Worm (Caenorhabditis elegans) whole organism, midembryonic: Measurements from ENCODE around the gene ZK863.8.

Experiments used
- T22C8.4 ChIP-seq: fragments of 200-800 bp; sonication (Bioruptor generic); IDR thresholded peaks from 2 replicates; pipeline ENCODE4 v1.3.6; 2022; ENCODE audit warnings: missing genetic modification characterization, missing compliant biosample characterization
- cog-1 ChIP-seq: sonication (generic microtip); optimal IDR thresholded peaks from 2 replicates; lab custom pipeline; 2016; ENCODE audit warnings: missing genetic modification characterization, missing compliant biosample characterization
- flt-1 ChIP-seq: fragments of 200-800 bp; sonication (Bioruptor generic); IDR thresholded peaks from 2 replicates; pipeline ENCODE4 v1.3.6; 2022; ENCODE audit warnings: missing genetic modification characterization, missing compliant biosample characterization
- klf-2 ChIP-seq: fragments of 200-800 bp; sonication (Bioruptor generic); conservative IDR thresholded peaks from 2 replicates; pipeline ENCODE4 v1.3.6; 2022; ENCODE audit warnings: missing genetic modification reagents, missing genetic modification characterization, missing compliant biosample characterization
- med-1 ChIP-seq: sonication (generic microtip); optimal IDR thresholded peaks from 2 replicates; lab custom pipeline; 2017; ENCODE audit warnings: missing genetic modification characterization, mild to moderate bottlenecking, missing compliant biosample characterization, antibody characterized with exemption, missing genetic modification reagents; ENCODE audit not compliant: insufficient read depth
- ref-1 ChIP-seq: fragments of 200-800 bp; sonication (Bioruptor generic); conservative IDR thresholded peaks from 2 replicates; pipeline ENCODE4 v1.3.6; 2022; ENCODE audit warnings: missing genetic modification reagents, missing genetic modification characterization, missing compliant biosample characterization
- tab-1 ChIP-seq: fragments of 200-800 bp; sonication (Bioruptor generic); IDR thresholded peaks from 2 replicates; pipeline ENCODE4 v1.3.6; 2022; ENCODE audit warnings: missing genetic modification characterization, missing compliant biosample characterization
- ztf-23 ChIP-seq: fragments of 200-800 bp; sonication (Bioruptor generic); IDR thresholded peaks from 2 replicates; pipeline ENCODE4 v1.3.6; 2022; ENCODE audit warnings: missing genetic modification reagents, missing genetic modification characterization, missing compliant biosample characterization
- ztf-29 ChIP-seq: fragments of 200-800 bp; sonication (Bioruptor generic); IDR thresholded peaks from 2 replicates; pipeline ENCODE4 v1.3.6; 2022; ENCODE audit warnings: missing genetic modification reagents, missing genetic modification characterization, missing compliant biosample characterization

The ZK863.8 gene

DNA sequence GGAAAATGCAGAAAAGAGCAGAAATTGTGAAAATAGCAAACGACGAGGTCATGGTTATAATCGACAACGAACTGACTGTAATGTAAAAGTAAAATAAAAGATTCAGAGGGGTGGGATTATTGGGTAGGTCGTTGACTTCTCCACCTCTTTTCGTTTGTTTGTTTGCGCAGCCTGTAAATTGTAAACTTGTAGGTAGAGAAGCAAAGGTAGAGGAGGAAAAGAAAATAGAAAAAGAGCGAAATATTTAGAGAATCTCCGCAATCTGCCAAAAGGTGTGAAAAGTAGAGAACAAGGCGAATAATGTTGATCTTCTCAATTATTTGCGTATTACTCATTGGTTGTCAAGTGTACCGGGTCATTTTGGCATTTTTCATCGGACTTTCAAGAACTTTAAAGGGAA is at the start of gene ZK863.8:
Gene ZK863.8, minus strand, starts transcription at position 173 of the 400 bp plus-strand sequence.
- TF ChIP-seq med-1 (GFP tag; lab: Kevin White, UChicago): no peak
- TF ChIP-seq cog-1 (tag; lab: Kevin White, UChicago): no peak
- TF ChIP-seq T22C8.4 (GFP tag; lab: Robert Waterston, UW): no peak
- no peak for TF ChIP-seq flt-1 (GFP tag; lab: Robert Waterston, UW)
- TF ChIP-seq ref-1: no peak
- no peak for TF ChIP-seq ztf-23
- TF ChIP-seq klf-2 (GFP tag; lab: Robert Waterston, UW): no peak
- no peak for TF ChIP-seq tab-1
- TF ChIP-seq ztf-29 (GFP tag; lab: Robert Waterston, UW): no peak

DNA sequence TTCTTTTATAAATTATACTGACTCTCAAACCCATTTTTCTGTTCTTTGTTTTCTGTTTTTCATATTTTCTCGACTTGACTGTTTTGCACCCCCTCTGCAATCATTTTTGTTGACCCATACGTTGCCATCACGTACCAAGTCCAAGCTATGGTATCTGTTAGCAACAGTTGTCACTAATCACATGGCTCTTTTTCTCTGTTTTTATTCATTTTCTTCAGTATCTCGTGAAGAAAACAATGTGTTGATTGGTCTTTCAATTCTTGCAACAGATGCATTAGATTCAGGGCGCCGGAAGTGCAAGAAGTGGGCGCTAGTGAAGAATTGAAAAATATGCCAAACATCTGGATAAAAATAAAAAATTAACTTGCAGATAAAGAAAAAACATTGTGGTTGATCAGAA is 48.2 kb upstream of the ZK863.8 start:
- TF ChIP-seq cog-1 (tag; lab: Kevin White, UChicago) (no peak), flt-1 (GFP tag; lab: Robert Waterston, UW) (no peak), ztf-23 (no peak), ref-1 (no peak), tab-1 (no peak), med-1 (GFP tag; lab: Kevin White, UChicago) (no peak)

- no peak for TF ChIP-seq klf-2 (GFP tag; lab: Robert Waterston, UW)
- TF ChIP-seq med-1 (GFP tag; lab: Kevin White, UChicago): no peak
- no peak for TF ChIP-seq ref-1
These were observed 47.1 kb upstream of the ZK863.8 start, which contains the start of gene myo-3 for ce11 chrV:12234293-12235004. Gene myo-3 (minus strand): TSS chrV:12234343.

DNA sequence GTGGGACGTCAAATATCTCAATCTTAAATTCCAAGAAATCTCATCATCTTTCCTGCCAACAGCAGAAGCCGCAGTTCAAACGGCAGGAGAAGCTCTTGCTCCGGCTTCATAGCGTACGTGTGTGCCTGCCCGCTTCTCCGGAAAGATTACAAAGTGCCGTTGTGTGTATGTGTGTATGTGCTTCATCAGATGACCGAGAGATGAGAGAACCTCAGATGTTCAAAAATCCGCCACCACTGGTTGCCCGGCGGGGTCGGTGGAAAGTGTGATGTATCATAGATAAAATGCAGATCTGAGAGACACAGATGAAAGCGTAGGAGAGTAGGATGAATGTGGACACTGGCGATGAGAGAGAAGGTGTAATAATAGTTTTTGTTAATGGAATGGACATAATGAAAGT is 46.1 kb upstream of the ZK863.8 start:
- no peak for TF ChIP-seq klf-2 (GFP tag; lab: Robert Waterston, UW)
- no peak for TF ChIP-seq med-1 (GFP tag; lab: Kevin White, UChicago)
- no peak for TF ChIP-seq ztf-23
- no peak for TF ChIP-seq cog-1 (tag; lab: Kevin White, UChicago)
- TF ChIP-seq tab-1: no peak
- TF ChIP-seq flt-1 (GFP tag; lab: Robert Waterston, UW): no peak
- no peak for TF ChIP-seq T22C8.4 (GFP tag; lab: Robert Waterston, UW)
- no peak for TF ChIP-seq ztf-29 (GFP tag; lab: Robert Waterston, UW)
- TF ChIP-seq ref-1: no peak

DNA sequence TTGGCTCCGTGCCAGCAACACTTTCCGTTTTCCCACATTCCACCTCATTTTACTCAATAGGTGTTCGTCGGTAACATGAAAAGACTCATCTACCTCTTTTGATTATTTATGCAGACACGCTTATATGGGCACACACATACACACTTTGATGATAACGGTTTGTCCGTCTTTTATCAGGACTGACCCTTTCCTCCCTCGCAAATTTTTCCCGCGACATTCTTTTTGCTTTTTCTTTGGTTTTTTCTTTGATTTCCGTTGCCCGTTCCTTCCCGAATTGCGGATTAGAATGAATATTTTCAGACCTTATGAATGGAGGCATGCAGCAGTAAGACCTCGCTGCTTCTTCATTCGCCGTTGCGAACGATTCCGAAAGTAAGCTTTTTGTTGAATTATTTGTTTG is 25.7 kb upstream of the ZK863.8 start, which contains the start of gene vab-8:
Gene vab-8, plus strand, starts transcription at position 301 of the 400 bp plus-strand sequence.
- TF ChIP-seq flt-1 (GFP tag; lab: Robert Waterston, UW): no peak
- TF ChIP-seq T22C8.4 (GFP tag; lab: Robert Waterston, UW): no peak
- TF ChIP-seq ztf-29 (GFP tag; lab: Robert Waterston, UW): no peak
- TF ChIP-seq cog-1 (tag; lab: Kevin White, UChicago): no peak
- no peak for TF ChIP-seq tab-1
- TF ChIP-seq ztf-23: no peak
- no peak for TF ChIP-seq klf-2 (GFP tag; lab: Robert Waterston, UW)
- no peak for TF ChIP-seq ref-1
- no peak for TF ChIP-seq med-1 (GFP tag; lab: Kevin White, UChicago)

DNA sequence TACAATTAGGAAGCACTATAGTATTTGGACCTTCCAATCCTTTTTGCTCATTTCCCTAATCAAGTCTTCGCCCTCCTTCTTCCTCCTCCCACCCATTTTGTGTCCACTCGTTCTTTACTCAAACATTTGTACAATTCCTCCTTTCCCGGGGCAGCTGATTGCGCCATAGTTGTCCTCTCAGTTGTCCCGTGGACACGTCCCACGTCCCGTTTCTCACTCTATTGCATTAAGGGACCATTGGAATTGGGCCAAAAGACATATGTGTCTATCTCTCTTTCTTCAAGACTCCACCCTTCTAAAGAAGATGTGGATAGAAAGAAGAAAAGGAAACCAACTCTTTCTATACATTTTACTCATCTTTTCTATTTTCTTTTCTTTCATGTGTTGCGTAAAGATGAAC is 23.8 kb upstream of the ZK863.8 start:
- TF ChIP-seq ztf-29 (GFP tag; lab: Robert Waterston, UW) (no peak), cog-1 (tag; lab: Kevin White, UChicago) (no peak), ztf-23 (no peak), T22C8.4 (GFP tag; lab: Robert Waterston, UW) (no peak), tab-1 (no peak), klf-2 (GFP tag; lab: Robert Waterston, UW) (no peak), med-1 (GFP tag; lab: Kevin White, UChicago) (no peak), flt-1 (GFP tag; lab: Robert Waterston, UW) (no peak), ref-1 (no peak)

DNA sequence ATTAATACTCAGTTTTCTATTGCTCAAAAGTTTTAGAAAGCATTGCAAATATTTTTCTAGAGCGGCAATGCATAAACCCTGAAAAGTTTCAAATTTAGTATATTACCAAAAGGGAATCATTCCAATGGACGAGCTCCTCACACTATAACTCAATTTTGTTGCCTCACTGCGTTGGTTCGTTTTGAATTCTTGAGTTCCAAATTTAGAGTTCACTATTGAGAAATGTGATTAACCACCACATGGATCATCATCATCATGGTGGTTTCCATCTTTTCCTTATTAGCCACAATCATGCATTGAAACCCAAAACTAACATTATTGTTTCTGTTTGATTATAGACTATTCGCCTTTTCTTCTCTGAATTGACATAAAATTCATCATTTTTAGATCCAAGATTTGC is 22.6 kb upstream of the ZK863.8 start:
- no peak for TF ChIP-seq ztf-29 (GFP tag; lab: Robert Waterston, UW)
- TF ChIP-seq flt-1 (GFP tag; lab: Robert Waterston, UW): no peak
- TF ChIP-seq med-1 (GFP tag; lab: Kevin White, UChicago): no peak
- no peak for TF ChIP-seq T22C8.4 (GFP tag; lab: Robert Waterston, UW)
- no peak for TF ChIP-seq tab-1
- no peak for TF ChIP-seq ref-1
- TF ChIP-seq ztf-23: no peak
- no peak for TF ChIP-seq cog-1 (tag; lab: Kevin White, UChicago)
- TF ChIP-seq klf-2 (GFP tag; lab: Robert Waterston, UW): no peak

- no peak for TF ChIP-seq ztf-29 (GFP tag; lab: Robert Waterston, UW)
- TF ChIP-seq tab-1: no peak
- TF ChIP-seq cog-1 (tag; lab: Kevin White, UChicago): no peak
- no peak for TF ChIP-seq flt-1 (GFP tag; lab: Robert Waterston, UW)
- no peak for TF ChIP-seq klf-2 (GFP tag; lab: Robert Waterston, UW)
- TF ChIP-seq T22C8.4 (GFP tag; lab: Robert Waterston, UW): no peak
- TF ChIP-seq ref-1: no peak
- no peak for TF ChIP-seq med-1 (GFP tag; lab: Kevin White, UChicago)
- no peak for TF ChIP-seq ztf-23
These were observed 21.4 kb upstream of the ZK863.8 start for ce11 chrV:12208678-12209077.

- TF ChIP-seq ztf-23 (no peak), klf-2 (GFP tag; lab: Robert Waterston, UW) (no peak)
These were observed 12.2 kb upstream of the ZK863.8 start for ce11 chrV:12199474-12199873.

DNA sequence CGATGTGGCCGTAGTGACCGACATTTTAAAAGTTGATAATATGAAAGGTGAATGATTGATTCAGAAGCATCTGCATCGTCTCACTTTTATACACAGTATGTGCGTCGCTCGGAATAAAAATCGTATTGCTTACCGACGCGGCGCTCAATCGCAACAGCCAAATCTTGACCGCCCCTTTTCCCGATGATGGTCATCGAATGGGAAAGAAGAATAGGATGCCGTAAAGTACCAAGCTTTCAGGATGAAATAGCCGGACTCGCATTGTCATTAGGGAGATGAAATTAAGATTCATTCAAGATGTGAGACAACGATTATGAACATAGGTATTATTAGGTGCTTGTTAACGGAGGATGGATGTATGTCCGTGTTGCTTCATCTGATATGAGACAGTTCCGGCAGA is 11.2 kb upstream of the ZK863.8 start, which contains the start of gene lon-3:
Gene lon-3, minus strand, starts transcription at position 101 of the 400 bp plus-strand sequence.
- no peak for TF ChIP-seq med-1 (GFP tag; lab: Kevin White, UChicago)
- no peak for TF ChIP-seq ztf-23
- no peak for TF ChIP-seq cog-1 (tag; lab: Kevin White, UChicago)
- no peak for TF ChIP-seq ref-1
